Worm (Caenorhabditis elegans): ENCODE measurements around the gene mboa-2.

- TF ChIP-seq zag-1 (tag; optimal IDR thresholded peaks at IDR 0.05) (no peak), fos-1 (tag; optimal IDR thresholded peaks at IDR 0.05) (no peak), nhr-77 (tag; optimal IDR thresholded peaks at IDR 0.05) (no peak), sma-9 (GFP tag; optimal IDR thresholded peaks at IDR 0.05) (no peak), sma-9 (tag; optimal IDR thresholded peaks at IDR 0.05) (no peak), blmp-1 (tag; optimal IDR thresholded peaks at IDR 0.05; ENCODE audit: insufficient read depth) (no peak), F13H6.1 (tag; optimal IDR thresholded peaks at IDR 0.05) (no peak), aly-2 (tag; optimal IDR thresholded peaks at IDR 0.05) (no peak), ama-1 (optimal IDR thresholded peaks at IDR 0.05) (no peak), ztf-11 (tag; optimal IDR thresholded peaks at IDR 0.05) (no peak), lin-39 (tag; optimal IDR thresholded peaks at IDR 0.05) (no peak), R02D3.7 (tag; optimal IDR thresholded peaks at IDR 0.05) (no peak), elt-3 (tag; optimal IDR thresholded peaks at IDR 0.05) (no peak), alr-1 (tag; optimal IDR thresholded peaks at IDR 0.05) (no peak)
Observed at ce11 chrV:11144694-11145093, 22.4 kb upstream of the mboa-2 start, which contains the start of gene C06H2.7.

Measured in whole organism, L2 larva.